Fruit fly (Drosophila melanogaster): ENCODE measurements around the gene Set.

Set gene

DNA sequence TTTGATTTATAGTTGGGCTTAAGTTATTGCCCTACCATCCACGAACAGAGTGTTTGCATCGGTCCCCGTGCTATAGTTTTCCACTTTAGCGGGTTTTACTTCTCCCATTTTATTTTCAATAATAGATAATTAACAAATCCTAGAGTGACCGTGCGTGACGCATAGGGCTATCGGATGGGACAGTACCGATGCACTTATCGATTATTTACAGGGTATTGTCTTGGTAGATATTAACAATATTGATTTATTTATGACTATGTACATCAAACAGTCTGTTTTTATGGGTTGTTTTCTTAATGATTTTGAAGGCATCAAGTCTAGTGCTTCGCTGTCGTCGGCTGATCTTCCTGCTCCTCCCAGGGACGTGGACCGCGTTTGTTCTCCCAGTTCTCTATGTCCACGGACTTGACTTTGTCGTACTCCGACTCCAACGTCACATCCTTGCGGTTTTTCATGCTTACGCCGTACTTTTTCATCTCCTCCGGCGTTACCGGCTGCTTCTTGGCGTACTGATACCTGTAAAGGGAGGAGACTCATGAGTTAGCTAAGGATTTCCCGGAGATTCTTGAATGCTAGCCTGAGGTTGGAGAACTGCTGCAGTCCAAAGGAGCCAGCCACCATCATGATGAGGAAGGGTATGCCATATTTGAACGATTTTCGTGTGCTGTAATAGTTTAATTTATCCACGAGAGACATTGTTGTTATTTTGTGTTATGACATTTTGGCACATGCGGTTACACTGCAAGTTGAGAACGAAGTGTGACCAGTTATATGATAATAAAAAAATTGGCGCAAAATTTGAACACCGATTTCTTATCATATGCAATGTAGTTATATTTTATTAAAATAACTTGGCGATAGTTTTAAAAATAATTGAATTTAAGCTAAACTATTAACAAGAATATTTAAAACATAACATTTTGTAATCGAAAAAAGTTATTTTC lies 14.8 kb downstream of the Set start, which contains the start of the genes MRG15 and Tm1:
TSS of gene MRG15 (minus strand) at position 184 of the 944 bp plus-strand sequence.
TSS of gene Tm1 (plus strand) at position 295 of the 944 bp plus-strand sequence.
- TF ChIP-seq Clk (GFP tag; optimal IDR thresholded peaks at IDR 0.05) (no peak), pad (GFP tag; optimal IDR thresholded peaks at IDR 0.05) (no peak), CG7045 (GFP tag; optimal IDR thresholded peaks at IDR 0.05) (no peak), Hr96 (GFP tag; optimal IDR thresholded peaks at IDR 0.05) (no peak), Mnt (GFP tag; optimal IDR thresholded peaks at IDR 0.05) (peak; percentile 69), kay (GFP tag; ENCODE audit: borderline replicate concordance) (no peak), Crg-1 (GFP tag; optimal IDR thresholded peaks at IDR 0.05) (no peak), bab1 (GFP tag; optimal IDR thresholded peaks at IDR 0.05) (no peak), CG1620 (GFP tag; optimal IDR thresholded peaks at IDR 0.05) (no peak), cnc (optimal IDR thresholded peaks at IDR 0.05) (no peak), tj (GFP tag; optimal IDR thresholded peaks at IDR 0.05) (peak; percentile 22), ovo (GFP tag; optimal IDR thresholded peaks at IDR 0.05) (no peak), CG14711 (tag; optimal IDR thresholded peaks at IDR 0.05) (peak; percentile 15), CG5204 (GFP tag; optimal IDR thresholded peaks at IDR 0.05) (no peak), CG11617 (GFP tag; optimal IDR thresholded peaks at IDR 0.05) (peak; percentile 7), CG33017 (tag; optimal IDR thresholded peaks at IDR 0.05) (no peak), toe (GFP tag; optimal IDR thresholded peaks at IDR 0.05) (no peak), CG12768 (GFP tag; optimal IDR thresholded peaks at IDR 0.05) (no peak), CG7101 (tag; optimal IDR thresholded peaks at IDR 0.05) (no peak), cic (GFP tag; optimal IDR thresholded peaks at IDR 0.05) (no peak)

DNA sequence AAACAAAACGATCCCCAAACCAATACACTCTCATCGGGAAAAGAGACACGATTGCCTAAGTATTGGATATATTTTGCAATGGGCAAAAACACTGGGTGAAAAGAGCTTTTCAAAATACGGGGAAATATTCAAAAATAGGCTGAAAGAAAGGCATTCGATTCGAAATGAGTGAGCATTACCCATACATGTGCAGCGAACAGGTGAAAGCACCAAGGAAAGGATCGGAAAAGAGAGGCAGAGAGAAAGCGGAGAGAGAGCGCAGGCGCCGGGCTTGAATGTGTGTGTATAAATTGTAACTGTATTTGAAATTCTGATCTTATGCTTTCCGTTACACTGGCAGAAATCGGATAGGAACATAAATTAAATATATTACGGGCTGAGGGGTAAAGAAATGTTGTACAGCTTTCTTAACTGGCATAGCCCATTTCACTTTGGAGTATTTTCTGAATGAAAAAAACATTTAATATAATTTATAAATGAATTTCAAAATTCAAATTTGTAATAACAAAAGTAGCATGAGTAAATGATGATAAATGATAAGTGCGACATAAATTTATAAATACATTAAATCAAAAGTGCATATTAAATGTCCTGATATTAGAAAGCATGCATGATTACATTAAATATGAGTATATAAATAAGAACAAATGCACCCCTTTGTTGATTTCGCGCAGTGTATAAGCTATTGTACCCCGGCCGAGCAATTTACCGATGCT lies 17.4 kb downstream of the Set start:
- no peak for TF ChIP-seq CG5204 (GFP tag; optimal IDR thresholded peaks at IDR 0.05)
- TF ChIP-seq CG12768 (GFP tag; optimal IDR thresholded peaks at IDR 0.05) = no peak
- TF ChIP-seq CG1620 (GFP tag; optimal IDR thresholded peaks at IDR 0.05) = no peak
- no peak for TF ChIP-seq cic (GFP tag; optimal IDR thresholded peaks at IDR 0.05)
- TF ChIP-seq CG11617 (GFP tag; optimal IDR thresholded peaks at IDR 0.05) = peak; percentile 38
- TF ChIP-seq Crg-1 (GFP tag; optimal IDR thresholded peaks at IDR 0.05) = no peak
- TF ChIP-seq toe (GFP tag; optimal IDR thresholded peaks at IDR 0.05) = no peak
- TF ChIP-seq cnc (optimal IDR thresholded peaks at IDR 0.05) = no peak
- TF ChIP-seq pad (GFP tag; optimal IDR thresholded peaks at IDR 0.05) = peak; percentile 21
- no peak for TF ChIP-seq CG33017 (tag; optimal IDR thresholded peaks at IDR 0.05)
- no peak for TF ChIP-seq Clk (GFP tag; optimal IDR thresholded peaks at IDR 0.05)
- TF ChIP-seq CG7045 (GFP tag; optimal IDR thresholded peaks at IDR 0.05) = no peak
- no peak for TF ChIP-seq Mnt (GFP tag; optimal IDR thresholded peaks at IDR 0.05)
- TF ChIP-seq CG14711 (tag; optimal IDR thresholded peaks at IDR 0.05) = peak; percentile 16
- TF ChIP-seq bab1 (GFP tag; optimal IDR thresholded peaks at IDR 0.05) = peak; percentile 34
- TF ChIP-seq kay (GFP tag; ENCODE audit: borderline replicate concordance) = no peak
- peak; percentile 9 for TF ChIP-seq tj (GFP tag; optimal IDR thresholded peaks at IDR 0.05)
- TF ChIP-seq Hr96 (GFP tag; optimal IDR thresholded peaks at IDR 0.05) = no peak
- peak; percentile 8 for TF ChIP-seq CG7101 (tag; optimal IDR thresholded peaks at IDR 0.05)
- TF ChIP-seq ovo (GFP tag; optimal IDR thresholded peaks at IDR 0.05) = no peak

DNA sequence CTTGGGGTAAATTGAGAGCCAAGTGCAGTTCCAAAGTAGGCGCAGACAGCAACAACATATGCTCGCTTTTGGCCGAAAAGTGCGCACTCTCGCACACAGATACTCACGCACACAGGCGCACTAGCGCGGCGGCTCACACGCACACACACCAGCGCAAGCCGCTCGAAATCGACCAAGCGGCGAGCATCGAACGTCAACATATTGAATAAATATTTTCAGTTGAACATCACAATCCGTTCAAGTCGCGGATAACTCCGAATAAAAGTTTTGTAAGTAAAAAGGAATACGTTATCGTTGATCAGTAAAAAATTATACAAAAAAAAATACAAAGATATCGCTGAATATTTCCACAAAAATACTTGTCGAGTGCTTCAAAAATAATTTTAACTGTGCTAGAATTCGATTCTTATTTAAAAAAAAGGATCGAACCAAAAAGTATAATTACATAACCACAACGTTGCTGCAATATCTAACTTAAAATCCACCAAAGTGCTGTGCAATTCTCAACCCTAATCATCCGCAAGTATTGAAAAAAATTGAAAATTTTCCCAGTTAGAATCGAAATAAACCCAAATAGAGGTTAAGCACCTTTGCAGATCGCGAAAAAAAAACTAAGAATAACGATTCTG lies 18.1 kb downstream of the Set start:
- TF ChIP-seq CG7045 (GFP tag; optimal IDR thresholded peaks at IDR 0.05) = no peak
- no peak for TF ChIP-seq toe (GFP tag; optimal IDR thresholded peaks at IDR 0.05)
- no peak for TF ChIP-seq Mnt (GFP tag; optimal IDR thresholded peaks at IDR 0.05)
- TF ChIP-seq bab1 (GFP tag; optimal IDR thresholded peaks at IDR 0.05) = no peak
- TF ChIP-seq CG11617 (GFP tag; optimal IDR thresholded peaks at IDR 0.05) = no peak
- TF ChIP-seq cnc (optimal IDR thresholded peaks at IDR 0.05) = no peak

DNA sequence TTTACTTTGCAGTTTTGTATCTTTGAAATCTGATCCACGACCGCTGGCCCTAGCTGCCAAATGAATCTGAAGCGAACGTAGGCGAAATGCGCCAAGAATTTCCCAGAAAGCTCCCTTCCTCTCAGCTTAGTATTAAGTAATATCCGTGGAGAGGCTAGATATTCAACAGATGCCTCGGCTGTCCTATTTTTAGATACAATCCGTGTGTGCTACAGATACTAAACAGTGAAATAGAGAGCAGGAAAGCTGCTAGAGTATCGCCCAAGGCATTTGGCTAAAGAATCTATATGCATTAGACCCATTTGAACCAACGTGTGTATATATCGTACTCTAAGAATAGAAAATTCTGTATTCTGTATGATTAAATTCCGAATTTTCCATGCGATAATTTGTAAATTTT lies 19.0 kb downstream of the Set start:
- TF ChIP-seq ovo (GFP tag; optimal IDR thresholded peaks at IDR 0.05) (no peak), kay (GFP tag; ENCODE audit: borderline replicate concordance) (peak; percentile 11), cnc (optimal IDR thresholded peaks at IDR 0.05) (no peak), CG5204 (GFP tag; optimal IDR thresholded peaks at IDR 0.05) (no peak)

DNA sequence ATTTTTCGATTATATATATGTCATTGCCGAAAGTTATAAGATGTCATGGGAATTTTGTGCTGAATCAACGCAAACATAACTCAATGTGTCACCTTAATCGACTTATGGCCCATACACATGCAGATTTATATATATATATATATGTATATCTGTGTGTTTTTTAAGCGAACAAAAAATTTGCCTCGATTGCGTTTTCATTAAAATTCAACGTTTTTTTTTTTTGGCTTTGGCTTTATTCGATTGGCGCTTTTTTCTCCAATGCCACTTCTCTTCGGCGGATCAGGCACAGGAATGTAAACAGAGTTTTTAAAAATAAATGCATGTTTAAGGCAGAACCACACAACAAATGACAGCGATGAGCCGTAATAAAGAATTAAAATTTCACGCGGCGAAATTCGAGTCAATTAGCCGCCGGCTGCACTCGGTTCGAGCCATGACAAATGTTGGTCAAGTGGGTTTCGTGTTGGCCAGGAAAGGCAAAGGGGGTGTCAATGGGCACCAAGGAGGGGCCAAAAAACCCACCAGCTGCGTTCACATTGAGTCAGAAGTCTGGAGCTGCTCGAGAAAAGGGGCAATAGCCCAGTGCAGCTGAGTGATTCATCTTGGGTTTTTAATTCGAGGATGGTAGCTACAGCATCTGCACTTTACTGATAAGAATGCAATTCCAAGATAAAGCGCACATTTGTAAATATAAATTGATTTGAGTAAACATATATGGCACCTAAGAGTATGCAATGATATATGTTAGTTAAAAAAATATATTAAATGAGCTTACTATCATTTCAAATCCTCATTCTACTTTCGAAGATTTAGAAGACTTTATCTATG lies 19.8 kb downstream of the Set start:
- TF ChIP-seq tj (GFP tag; optimal IDR thresholded peaks at IDR 0.05) (peak; percentile 96), Clk (GFP tag; optimal IDR thresholded peaks at IDR 0.05) (no peak), Crg-1 (GFP tag; optimal IDR thresholded peaks at IDR 0.05) (no peak), CG5204 (GFP tag; optimal IDR thresholded peaks at IDR 0.05) (no peak), kay (GFP tag; ENCODE audit: borderline replicate concordance) (peak; percentile 44)
